Worm (Caenorhabditis elegans) whole organism, L4 larva: Measurements from ENCODE around the gene set-20.

Experiments
- F37D6.2 ChIP-seq: sonication (generic microtip); optimal IDR thresholded peaks from 2 replicates; lab custom pipeline; 2016; ENCODE audit warnings: mild to moderate bottlenecking, missing genetic modification characterization, missing compliant biosample characterization
- T20F7.1 ChIP-seq: fragments of 200-800 bp; sonication (Bioruptor generic); optimal IDR thresholded peaks from 2 replicates; lab custom pipeline; 2018; ENCODE audit warnings: mild to moderate bottlenecking, missing genetic modification characterization, missing compliant biosample characterization
- Y105C5A.15 ChIP-seq: fragments of 200-800 bp; sonication (Bioruptor generic); IDR thresholded peaks from 2 replicates; pipeline ENCODE4 v1.3.6; 2022; ENCODE audit warnings: missing genetic modification characterization, missing compliant biosample characterization
- Y75B8A.6 ChIP-seq: fragments of 200-800 bp; sonication (Bioruptor generic); IDR thresholded peaks from 2 replicates; pipeline ENCODE4 v1.3.6; 2022; ENCODE audit warnings: missing genetic modification reagents, missing genetic modification characterization, missing compliant biosample characterization
- ZK337.2 ChIP-seq: fragments of 200-800 bp; sonication (Bioruptor generic); IDR thresholded peaks from 2 replicates; pipeline ENCODE4 v1.3.6; 2022; ENCODE audit warnings: missing genetic modification reagents, missing genetic modification characterization, missing compliant biosample characterization
- aly-2 ChIP-seq: sonication (generic microtip); optimal IDR thresholded peaks from 2 replicates; lab custom pipeline; 2018; ENCODE audit warnings: missing biosample characterization, missing genetic modification characterization
- ceh-20 ChIP-seq: fragments of 200-800 bp; sonication (Bioruptor generic); IDR thresholded peaks from 2 replicates; pipeline ENCODE4 v1.3.6; 2022; ENCODE audit warnings: missing genetic modification reagents, missing genetic modification characterization, missing compliant biosample characterization
- ceh-62 ChIP-seq: sonication (generic microtip); optimal IDR thresholded peaks from 2 replicates; lab custom pipeline; 2017; ENCODE audit warnings: missing biosample characterization, missing genetic modification characterization
- ctbp-1 ChIP-seq: fragments of 200-800 bp; sonication (Bioruptor generic); IDR thresholded peaks from 2 replicates; pipeline ENCODE4 v1.3.6; 2022; ENCODE audit warnings: missing genetic modification reagents, missing genetic modification characterization, missing compliant biosample characterization
- daf-16 ChIP-seq, 3 experiments: sonication (generic microtip); optimal IDR thresholded peaks; 2 replicates each; lab custom pipeline; 2016 to 2017; ENCODE audit warnings: missing genetic modification characterization in 3 of 3, missing genetic modification reagents in 3 of 3, mild to moderate bottlenecking in 2 of 3, missing compliant biosample characterization in 2 of 3, missing biosample characterization in 1 of 3, moderate library complexity in 1 of 3
- daf-19 ChIP-seq: fragments of 200-800 bp; sonication (Bioruptor generic); conservative IDR thresholded peaks from 2 replicates; pipeline ENCODE4 v1.3.6; 2022; ENCODE audit warnings: missing genetic modification characterization, missing compliant biosample characterization
- daf-8 ChIP-seq: fragments of 200-800 bp; sonication (Bioruptor generic); IDR thresholded peaks from 2 replicates; pipeline ENCODE4 v1.3.6; 2022; ENCODE audit warnings: missing genetic modification characterization, missing compliant biosample characterization
- dmd-6 ChIP-seq: fragments of 200-800 bp; sonication (Bioruptor generic); IDR thresholded peaks from 2 replicates; pipeline ENCODE4 v1.3.6; 2022; ENCODE audit warnings: missing genetic modification reagents, missing genetic modification characterization, missing compliant biosample characterization
- dmd-8 ChIP-seq: fragments of 200-800 bp; sonication (Bioruptor generic); IDR thresholded peaks from 2 replicates; pipeline ENCODE4 v1.3.6; 2022; ENCODE audit warnings: missing genetic modification characterization, missing compliant biosample characterization
- dmd-9 ChIP-seq: fragments of 200-800 bp; sonication (Bioruptor generic); IDR thresholded peaks from 2 replicates; pipeline ENCODE4 v1.3.6; 2022; ENCODE audit warnings: missing genetic modification reagents, missing genetic modification characterization, missing compliant biosample characterization
- dve-1 ChIP-seq: sonication (generic microtip); optimal IDR thresholded peaks from 2 replicates; lab custom pipeline; 2017; ENCODE audit warnings: antibody characterized with exemption, mild to moderate bottlenecking, missing genetic modification characterization, missing compliant biosample characterization; ENCODE audit not compliant: insufficient read depth
- egl-27 ChIP-seq: sonication (generic microtip); optimal IDR thresholded peaks from 3 replicates; lab custom pipeline; 2017; ENCODE audit warnings: missing biosample characterization, missing genetic modification reagents, missing genetic modification characterization
- fos-1 ChIP-seq: fragments of 150-350 bp; optimal IDR thresholded peaks from 2 replicates; lab custom pipeline; 2014; ENCODE audit warnings: missing biosample characterization, missing genetic modification characterization
- hif-1 ChIP-seq, 2 experiments: sonication (generic microtip); optimal IDR thresholded peaks; 2 replicates each; lab custom pipeline; 2016 to 2017; ENCODE audit warnings: missing compliant biosample characterization in 2 of 2, missing genetic modification characterization in 2 of 2, missing genetic modification reagents in 2 of 2, missing genotype in 2 of 2, mild to moderate bottlenecking in 1 of 2
- hlh-11 ChIP-seq: fragments of 200-800 bp; sonication (Bioruptor generic); optimal IDR thresholded peaks from 2 replicates; lab custom pipeline; 2018; ENCODE audit warnings: mild to moderate bottlenecking, missing genetic modification characterization, missing compliant biosample characterization
- hlh-30 ChIP-seq: sonication (generic microtip); optimal IDR thresholded peaks from 2 replicates; lab custom pipeline; 2017; ENCODE audit warnings: antibody characterized with exemption, mild to moderate bottlenecking, missing genetic modification characterization, missing compliant biosample characterization; ENCODE audit not compliant: insufficient read depth
- jun-1 ChIP-seq: fragments of 150-350 bp; optimal IDR thresholded peaks from 2 replicates; lab custom pipeline; 2014; ENCODE audit warnings: missing biosample characterization, missing genetic modification reagents, missing genetic modification characterization
- lin-1 ChIP-seq: fragments of 200-800 bp; sonication (Bioruptor generic); IDR thresholded peaks from 2 replicates; pipeline ENCODE4 v1.3.6; 2022; ENCODE audit warnings: missing genetic modification reagents, missing genetic modification characterization, missing compliant biosample characterization
- lsy-2 ChIP-seq, 2 experiments: fragments of 150-350 bp in 1 of 2; sonication (generic microtip) in 1 of 2; optimal IDR thresholded peaks; 2 replicates each; lab custom pipeline; 2014 to 2017; ENCODE audit warnings: missing biosample characterization in 2 of 2, missing genetic modification characterization in 2 of 2
- madf-5 ChIP-seq, 2 experiments: fragments of 200-800 bp; sonication (Bioruptor generic); IDR thresholded peaks; 2 replicates each; pipeline ENCODE4 v1.3.6; 2022; ENCODE audit warnings: missing compliant biosample characterization in 2 of 2, missing genetic modification characterization in 2 of 2
- madf-9 ChIP-seq: fragments of 200-800 bp; sonication (Bioruptor generic); conservative IDR thresholded peaks from 2 replicates; pipeline ENCODE4 v1.3.6; 2022; ENCODE audit warnings: missing genetic modification reagents, missing genetic modification characterization, missing compliant biosample characterization
- mdl-1 ChIP-seq, 2 experiments: fragments of 150-350 bp in 1 of 2; sonication (generic microtip) in 1 of 2; optimal IDR thresholded peaks; 2 replicates each; lab custom pipeline; 2014 to 2017; ENCODE audit warnings: missing biosample characterization in 2 of 2, missing genetic modification characterization in 2 of 2
- mdt-29 ChIP-seq: fragments of 200-800 bp; sonication (Bioruptor generic); IDR thresholded peaks from 2 replicates; pipeline ENCODE4 v1.3.6; 2022; ENCODE audit warnings: missing genetic modification reagents, missing genetic modification characterization, missing compliant biosample characterization
- mxl-3 ChIP-seq: fragments of 200-800 bp; sonication (Bioruptor generic); optimal IDR thresholded peaks from 2 replicates; lab custom pipeline; 2018; ENCODE audit warnings: mild to moderate bottlenecking, missing genetic modification characterization, missing compliant biosample characterization
- nhr-11 ChIP-seq: fragments of 150-350 bp; optimal IDR thresholded peaks from 2 replicates; lab custom pipeline; 2014; ENCODE audit warnings: missing biosample characterization, missing genetic modification characterization
- nhr-25 ChIP-seq: sonication (generic microtip); optimal IDR thresholded peaks from 2 replicates; lab custom pipeline; 2017; ENCODE audit warnings: missing genetic modification characterization, mild to moderate bottlenecking, missing compliant biosample characterization, antibody characterized with exemption, moderate library complexity, borderline replicate concordance; ENCODE audit not compliant: insufficient read depth
- nhr-28 ChIP-seq: fragments of 150-350 bp; optimal IDR thresholded peaks from 2 replicates; lab custom pipeline; 2014; ENCODE audit warnings: missing biosample characterization, missing genetic modification characterization
- nhr-6 ChIP-seq: fragments of 150-350 bp; optimal IDR thresholded peaks from 2 replicates; lab custom pipeline; 2014; ENCODE audit warnings: missing biosample characterization, missing genetic modification characterization
- nhr-77 ChIP-seq: fragments of 150-350 bp; optimal IDR thresholded peaks from 2 replicates; lab custom pipeline; 2014; ENCODE audit warnings: missing biosample characterization, missing genetic modification characterization
- pha-4 ChIP-seq, 2 experiments: fragments of 150-350 bp in 1 of 2; fragments of 200-800 bp in 1 of 2; sonication (Bioruptor generic) in 1 of 2; IDR thresholded peaks in 1 of 2; optimal IDR thresholded peaks in 1 of 2; 2 replicates each; pipeline versions ENCODE4 v1.3.6 to Lab custom; 2014 to 2022; ENCODE audit warnings: missing genetic modification characterization in 2 of 2, missing genetic modification reagents in 2 of 2, missing biosample characterization in 1 of 2, missing compliant biosample characterization in 1 of 2
- php-3 ChIP-seq: fragments of 200-800 bp; sonication (Bioruptor generic); IDR thresholded peaks from 2 replicates; pipeline ENCODE4 v1.3.6; 2022; ENCODE audit warnings: missing genetic modification reagents, missing genetic modification characterization, missing compliant biosample characterization
- pqm-1 ChIP-seq: sonication (generic microtip); optimal IDR thresholded peaks from 2 replicates; lab custom pipeline; 2017; ENCODE audit warnings: missing biosample characterization, missing genetic modification characterization
- skn-1 ChIP-seq: fragments of 150-350 bp; optimal IDR thresholded peaks from 2 replicates; lab custom pipeline; 2014; ENCODE audit warnings: missing biosample characterization, missing genetic modification characterization
- snpc-1.2 ChIP-seq: fragments of 200-800 bp; sonication (Bioruptor generic); IDR thresholded peaks from 2 replicates; pipeline ENCODE4 v1.3.6; 2022; ENCODE audit warnings: missing genetic modification reagents, missing genetic modification characterization, missing compliant biosample characterization
- spr-3 ChIP-seq: fragments of 200-800 bp; sonication (Bioruptor generic); optimal IDR thresholded peaks from 2 replicates; lab custom pipeline; 2018; ENCODE audit warnings: mild to moderate bottlenecking, missing genetic modification characterization, missing compliant biosample characterization
- tra-1 ChIP-seq: fragments of 200-800 bp; sonication (Bioruptor generic); IDR thresholded peaks from 2 replicates; pipeline ENCODE4 v1.3.6; 2022; ENCODE audit warnings: missing genetic modification reagents, missing genetic modification characterization, missing compliant biosample characterization
- unc-62 ChIP-seq, 3 experiments: fragments of 150-350 bp in 1 of 3; sonication (generic microtip); optimal IDR thresholded peaks in 2 of 3; peaks in 1 of 3; 1 replicate in 1 of 3; 2 replicates in 2 of 3; lab custom pipeline; 2014 to 2017; ENCODE audit warnings: missing biosample characterization in 3 of 3, missing genetic modification characterization in 3 of 3, missing genetic modification reagents in 3 of 3, missing genotype in 1 of 3

The set-20 gene

ce11 chrX:5715369-5715768 lies 29.4 kb upstream of the set-20 start:
- TF ChIP-seq daf-16 (GFP tag; optimal IDR thresholded peaks at IDR 0.05; lab: Kevin White, UChicago) (no peak), daf-16 (tag; optimal IDR thresholded peaks at IDR 0.05; lab: Kevin White, UChicago) (peak; percentile 82), hlh-30 (tag; lab: Kevin White, UChicago) (peak; percentile 71), unc-62 (GFP tag; optimal IDR thresholded peaks at IDR 0.05 in 1 of 2; lab: Kevin White, UChicago) (peak in 1 of 2 experiments; percentile 93), unc-62 (tag; optimal IDR thresholded peaks at IDR 0.05; lab: Kevin White, UChicago) (no peak), nhr-28 (peak; percentile 53), php-3 (GFP tag; lab: Robert Waterston, UW) (peak; percentile 63; the same call in 1 of the 2 replicates), T20F7.1 (GFP tag; lab: Kevin White, UChicago) (no peak), dve-1 (tag; lab: Kevin White, UChicago) (peak; percentile 30), jun-1 (tag; lab: Kevin White, UChicago) (no peak), hlh-11 (peak; percentile 17), Y75B8A.6 (no peak), dmd-6 (GFP tag; lab: Robert Waterston, UW) (peak; percentile 23; the same call in 1 of the 2 replicates), snpc-1.2 (GFP tag; lab: Robert Waterston, UW) (no peak), nhr-77 (tag; lab: Kevin White, UChicago) (peak; percentile 37), madf-5 (GFP tag; IDR thresholded peaks at IDR 0.05; lab: Robert Waterston, UW) (no peak)

ce11 chrX:5714077-5714675 lies 28.2 kb upstream of the set-20 start, which contains the start of gene cyp-43A1:
Gene cyp-43A1 (plus strand): TSS chrX:5714522.
- no peak for TF ChIP-seq lin-1 (GFP tag; lab: Robert Waterston, UW)
- peak; percentile 13 for TF ChIP-seq hlh-11
- no peak for TF ChIP-seq dmd-9
- no peak for TF ChIP-seq lsy-2 (tag; optimal IDR thresholded peaks at IDR 0.05; lab: Kevin White, UChicago)
- peak; percentile 63 for TF ChIP-seq nhr-28
- no peak for TF ChIP-seq fos-1
- no peak for TF ChIP-seq daf-16 (GFP tag; optimal IDR thresholded peaks at IDR 0.05; lab: Kevin White, UChicago)
- peak; percentile 84 for TF ChIP-seq daf-16 (tag; optimal IDR thresholded peaks at IDR 0.05; lab: Kevin White, UChicago)
- no peak for TF ChIP-seq spr-3 (GFP tag; lab: Kevin White, UChicago)
- TF ChIP-seq pqm-1 (tag; lab: Kevin White, UChicago), result peak; percentile 57
- TF ChIP-seq mdl-1 (tag; optimal IDR thresholded peaks at IDR 0.05; lab: Kevin White, UChicago), result peak in 1 of 2 experiments; percentile 20
- peak; percentile 6 for TF ChIP-seq nhr-6
- peak; percentile 21; the same call in 1 of the 2 replicates for TF ChIP-seq dmd-6 (GFP tag; lab: Robert Waterston, UW)
- no peak for TF ChIP-seq daf-8 (GFP tag; lab: Robert Waterston, UW)
- no peak for TF ChIP-seq Y105C5A.15 (GFP tag; lab: Robert Waterston, UW)

ce11 chrX:5713479-5713878 lies 27.5 kb upstream of the set-20 start:
- TF ChIP-seq nhr-25, result no peak
- TF ChIP-seq daf-19 (GFP tag; lab: Robert Waterston, UW), result peak; percentile 83
- peak; percentile 34 for TF ChIP-seq pqm-1 (tag; lab: Kevin White, UChicago)
- peak; percentile 57 for TF ChIP-seq madf-9 (GFP tag; lab: Robert Waterston, UW)
- peak; percentile 67; the same call in 1 of the 2 replicates for TF ChIP-seq ceh-20 (GFP tag; lab: Robert Waterston, UW)
- no peak for TF ChIP-seq hif-1 (tag; optimal IDR thresholded peaks at IDR 0.05; lab: Kevin White, UChicago)
- no peak for TF ChIP-seq ceh-62
- TF ChIP-seq tra-1, result peak; percentile 79
- peak; percentile 69; the same call in 1 of the 2 replicates for TF ChIP-seq Y75B8A.6
- TF ChIP-seq spr-3 (GFP tag; lab: Kevin White, UChicago), result peak; percentile 46
- no peak for TF ChIP-seq F37D6.2 (tag; lab: Kevin White, UChicago)
- peak; percentile 47 for TF ChIP-seq dmd-6 (GFP tag; lab: Robert Waterston, UW)
- TF ChIP-seq ZK337.2 (GFP tag; lab: Robert Waterston, UW), result no peak
- TF ChIP-seq mxl-3 (GFP tag; lab: Kevin White, UChicago), result no peak
- no peak for TF ChIP-seq egl-27 (tag; lab: Kevin White, UChicago)
- TF ChIP-seq dmd-8, result peak; percentile 88
- TF ChIP-seq daf-8 (GFP tag; lab: Robert Waterston, UW), result no peak
- TF ChIP-seq skn-1, result no peak
- peak; percentile 43; the same call in 1 of the 2 replicates for TF ChIP-seq mdt-29 (GFP tag; lab: Robert Waterston, UW)
- peak; percentile 59; the same call in 1 of the 2 replicates for TF ChIP-seq lin-1 (GFP tag; lab: Robert Waterston, UW)
- TF ChIP-seq nhr-11 (tag; lab: Kevin White, UChicago), result no peak
- no peak for TF ChIP-seq aly-2
- peak; percentile 27; the same call in 1 of the 2 replicates for TF ChIP-seq ctbp-1 (GFP tag; lab: Robert Waterston, UW)
- TF ChIP-seq dmd-9, result 0 out of 2 replicates have a peak, but pooled peaks have one; percentile 19
- peak; percentile 79; the same call in 1 of the 2 replicates for TF ChIP-seq pha-4 (GFP tag; IDR thresholded peaks at IDR 0.05; lab: Robert Waterston, UW)
- no peak for TF ChIP-seq pha-4 (tag; optimal IDR thresholded peaks at IDR 0.05; lab: Kevin White, UChicago)
- TF ChIP-seq dve-1 (tag; lab: Kevin White, UChicago), result peak; percentile 44
